Worm (Caenorhabditis elegans) whole organism, L1 larva: Measurements from ENCODE around the gene T08G5.15.

ENCODE experiments used
- F16B12.6 ChIP-seq: fragments of 150-350 bp; optimal IDR thresholded peaks from 2 replicates; lab custom pipeline; 2014; ENCODE audit warnings: missing biosample characterization, missing genetic modification characterization
- alr-1 ChIP-seq: fragments of 200-800 bp; sonication (Bioruptor generic); optimal IDR thresholded peaks from 2 replicates; lab custom pipeline; 2018; ENCODE audit warnings: borderline replicate concordance, mild to moderate bottlenecking, missing genetic modification characterization, missing compliant biosample characterization
- blmp-1 ChIP-seq: fragments of 150-350 bp; optimal IDR thresholded peaks from 2 replicates; lab custom pipeline; 2014; ENCODE audit warnings: missing biosample characterization, missing genetic modification characterization
- ceh-82 ChIP-seq, 3 experiments: fragments of 150-350 bp in 1 of 3; sonication (generic microtip) in 2 of 3; optimal IDR thresholded peaks; 2 replicates each; lab custom pipeline; 2014 to 2017; ENCODE audit warnings: missing biosample characterization in 3 of 3, missing genetic modification characterization in 3 of 3
- dsc-1 ChIP-seq: sonication (generic microtip); optimal IDR thresholded peaks from 2 replicates; lab custom pipeline; 2016; ENCODE audit warnings: mild to moderate bottlenecking, missing genetic modification characterization, missing compliant biosample characterization
- efl-1 ChIP-seq, 4 experiments: fragments of 150-350 bp; optimal IDR thresholded peaks in 3 of 4; peaks in 1 of 4; 1 replicate in 1 of 4; 2 replicates in 3 of 4; lab custom pipeline; 2014; ENCODE audit warnings: missing biosample characterization in 2 of 4, missing genetic modification characterization in 2 of 4, missing genetic modification reagents in 2 of 4
- efl-3 ChIP-seq: fragments of 200-800 bp; sonication (Bioruptor generic); optimal IDR thresholded peaks from 2 replicates; lab custom pipeline; 2018; ENCODE audit warnings: mild to moderate bottlenecking, missing genetic modification characterization, missing compliant biosample characterization
- egl-13 ChIP-seq: sonication (generic microtip); optimal IDR thresholded peaks from 2 replicates; lab custom pipeline; 2016; ENCODE audit warnings: missing genotype, missing genetic modification reagents, missing genetic modification characterization, missing compliant biosample characterization
- egl-27 ChIP-seq, 2 experiments: fragments of 150-350 bp in 1 of 2; sonication (generic microtip); optimal IDR thresholded peaks; 3 replicates each; lab custom pipeline; 2017 to 2018; ENCODE audit warnings: missing biosample characterization in 2 of 2, missing genetic modification characterization in 2 of 2, missing genetic modification reagents in 2 of 2
- elt-2 ChIP-seq: sonication (generic microtip); optimal IDR thresholded peaks from 2 replicates; lab custom pipeline; 2016; ENCODE audit warnings: missing genetic modification characterization, mild to moderate bottlenecking, inconsistent platforms, missing compliant biosample characterization, missing genetic modification reagents
- ets-5 ChIP-seq: fragments of 200-800 bp; sonication (Bioruptor generic); IDR thresholded peaks from 2 replicates; pipeline ENCODE4 v1.3.6; 2022; ENCODE audit warnings: missing genetic modification characterization, missing compliant biosample characterization
- fkh-10 ChIP-seq: sonication (generic microtip); optimal IDR thresholded peaks from 2 replicates; lab custom pipeline; 2017; ENCODE audit warnings: missing biosample characterization, missing genetic modification reagents, missing genetic modification characterization
- fkh-8 ChIP-seq: sonication (generic microtip); optimal IDR thresholded peaks from 2 replicates; lab custom pipeline; 2016; ENCODE audit warnings: mild to moderate bottlenecking, missing genetic modification characterization, missing compliant biosample characterization
- hlh-17 ChIP-seq: fragments of 200-800 bp; sonication (Bioruptor generic); optimal IDR thresholded peaks from 2 replicates; lab custom pipeline; 2018; ENCODE audit warnings: missing genetic modification characterization, mild to moderate bottlenecking, missing compliant biosample characterization, moderate library complexity, borderline replicate concordance
- lin-14 ChIP-seq: fragments of 200-800 bp; sonication (Bioruptor generic); optimal IDR thresholded peaks from 2 replicates; lab custom pipeline; 2018; ENCODE audit warnings: mild to moderate bottlenecking, missing genetic modification characterization, moderate library complexity, missing compliant biosample characterization
- lsy-2 ChIP-seq, 2 experiments: fragments of 150-350 bp; optimal IDR thresholded peaks; 2 replicates each; lab custom pipeline; 2014; ENCODE audit warnings: missing biosample characterization in 2 of 2, missing genetic modification characterization in 2 of 2
- mab-9 ChIP-seq: fragments of 200-800 bp; sonication (Bioruptor generic); IDR thresholded peaks from 2 replicates; pipeline ENCODE4 v1.3.6; 2022; ENCODE audit warnings: missing genetic modification reagents, missing genetic modification characterization, missing compliant biosample characterization
- mef-2 ChIP-seq: fragments of 150-350 bp; optimal IDR thresholded peaks from 2 replicates; lab custom pipeline; 2014; ENCODE audit warnings: missing biosample characterization, missing genetic modification characterization
- mep-1 ChIP-seq: fragments of 150-350 bp; optimal IDR thresholded peaks from 2 replicates; lab custom pipeline; 2014; ENCODE audit warnings: missing biosample characterization, missing genetic modification characterization
- nhr-12 ChIP-seq: sonication (generic microtip); optimal IDR thresholded peaks from 2 replicates; lab custom pipeline; 2017; ENCODE audit warnings: missing biosample characterization, missing genetic modification characterization
- nhr-47 ChIP-seq: sonication (generic microtip); optimal IDR thresholded peaks from 2 replicates; lab custom pipeline; 2016; ENCODE audit warnings: mild to moderate bottlenecking, missing genetic modification characterization, moderate library complexity, missing compliant biosample characterization
- nhr-71 ChIP-seq: sonication (generic microtip); optimal IDR thresholded peaks from 2 replicates; lab custom pipeline; 2016; ENCODE audit warnings: mild to moderate bottlenecking, missing genetic modification characterization, moderate library complexity, missing compliant biosample characterization
- nhr-76 ChIP-seq: sonication (generic microtip); optimal IDR thresholded peaks from 2 replicates; lab custom pipeline; 2017; ENCODE audit warnings: missing biosample characterization, missing genetic modification characterization
- nhr-84 ChIP-seq: sonication (generic microtip); optimal IDR thresholded peaks from 2 replicates; lab custom pipeline; 2017; ENCODE audit warnings: missing biosample characterization, missing genetic modification characterization
- nhr-90 ChIP-seq: sonication (generic microtip); optimal IDR thresholded peaks from 2 replicates; lab custom pipeline; 2016; ENCODE audit warnings: mild to moderate bottlenecking, missing genetic modification characterization, missing compliant biosample characterization; ENCODE audit not compliant: poor library complexity
- pag-3 ChIP-seq: sonication (generic microtip); optimal IDR thresholded peaks from 2 replicates; lab custom pipeline; 2017; ENCODE audit warnings: missing genetic modification characterization, mild to moderate bottlenecking, missing compliant biosample characterization, antibody characterized with exemption, borderline replicate concordance; ENCODE audit not compliant: insufficient read depth
- pax-3 ChIP-seq: fragments of 200-800 bp; sonication (Bioruptor generic); optimal IDR thresholded peaks from 2 replicates; lab custom pipeline; 2018; ENCODE audit warnings: mild to moderate bottlenecking, missing genetic modification characterization, moderate library complexity, missing compliant biosample characterization
- snu-23 ChIP-seq: sonication (generic microtip); optimal IDR thresholded peaks from 2 replicates; lab custom pipeline; 2016; ENCODE audit warnings: missing genetic modification characterization, missing compliant biosample characterization
- sox-4 ChIP-seq: sonication (generic microtip); optimal IDR thresholded peaks from 2 replicates; lab custom pipeline; 2016; ENCODE audit warnings: missing genetic modification characterization, missing compliant biosample characterization
- sptf-1 ChIP-seq: fragments of 150-350 bp; optimal IDR thresholded peaks from 2 replicates; lab custom pipeline; 2014; ENCODE audit warnings: missing biosample characterization, missing genetic modification characterization
- sup-37 ChIP-seq: fragments of 200-800 bp; sonication (Bioruptor generic); optimal IDR thresholded peaks from 2 replicates; lab custom pipeline; 2018; ENCODE audit warnings: mild to moderate bottlenecking, missing genetic modification characterization, missing compliant biosample characterization
- swsn-7 ChIP-seq: sonication (generic microtip); optimal IDR thresholded peaks from 2 replicates; lab custom pipeline; 2016; ENCODE audit warnings: missing genetic modification characterization, missing compliant biosample characterization
- unc-62 ChIP-seq: fragments of 150-350 bp; optimal IDR thresholded peaks from 2 replicates; lab custom pipeline; 2014; ENCODE audit warnings: missing biosample characterization, missing genetic modification reagents, missing genetic modification characterization
- vab-15 ChIP-seq: sonication (generic microtip); optimal IDR thresholded peaks from 2 replicates; lab custom pipeline; 2017; ENCODE audit warnings: missing genotype, mild to moderate bottlenecking, missing genetic modification characterization, missing compliant biosample characterization
- zag-1 ChIP-seq: fragments of 150-350 bp; optimal IDR thresholded peaks from 2 replicates; lab custom pipeline; 2014; ENCODE audit warnings: missing biosample characterization, missing genetic modification characterization

Gene T08G5.15

ce11 chrV:14002402-14002801 is 20.6 kb downstream of the T08G5.15 start (continued):
- TF ChIP-seq nhr-84 (tag; lab: Kevin White, UChicago) (no peak), nhr-47 (tag; lab: Kevin White, UChicago) (peak; percentile 7)

- TF ChIP-seq nhr-76 (no peak), elt-2 (tag; lab: Kevin White, UChicago) (no peak), fkh-10 (GFP tag; lab: Kevin White, UChicago) (peak; percentile 18), ceh-82 (tag; optimal IDR thresholded peaks at IDR 0.05; lab: Kevin White, UChicago) (peak in 1 of 3 experiments; percentile 1), mab-9 (GFP tag; lab: Robert Waterston, UW) (no peak), lin-14 (GFP tag; lab: Kevin White, UChicago) (peak; percentile 22), efl-1 (optimal IDR thresholded peaks at IDR 0.05; lab: Kevin White, UChicago) (no peak), efl-1 (GFP tag; optimal IDR thresholded peaks at IDR 0.05 in 1 of 2; lab: Kevin White, UChicago) (peak in 1 of 2 experiments; percentile 56)
- TF ChIP-seq, all 84 proteins: peak for 4
These were observed 21.0 kb downstream of the T08G5.15 start for ce11 chrV:14001929-14002328.

ce11 chrV:13993478-13993877 is 29.5 kb downstream of the T08G5.15 start:
- TF ChIP-seq sox-4 (peak; percentile 19), ets-5 (GFP tag; lab: Robert Waterston, UW) (no peak), pax-3 (tag; lab: Kevin White, UChicago) (peak; percentile 86), dsc-1 (tag; lab: Kevin White, UChicago) (peak; percentile 59), nhr-47 (tag; lab: Kevin White, UChicago) (peak; percentile 47), alr-1 (tag; lab: Kevin White, UChicago) (no peak), blmp-1 (tag; lab: Kevin White, UChicago) (no peak), fkh-8 (peak; percentile 37), nhr-71 (peak; percentile 12)
- TF ChIP-seq, all 84 proteins: peak for 6

ce11 chrV:13992485-13992884 is 30.5 kb downstream of the T08G5.15 start, which contains the start of gene droe-4:
TSS of gene droe-4 (plus strand) at chrV:13992656.
- TF ChIP-seq nhr-71: peak; percentile 23
- no peak for TF ChIP-seq zag-1 (tag; lab: Kevin White, UChicago)
- no peak for TF ChIP-seq mab-9 (GFP tag; lab: Robert Waterston, UW)
- TF ChIP-seq F16B12.6: no peak
- peak; percentile 66 for TF ChIP-seq dsc-1 (tag; lab: Kevin White, UChicago)
- TF ChIP-seq efl-3: no peak
- TF ChIP-seq mep-1 (tag; lab: Kevin White, UChicago): no peak
- peak; percentile 66 for TF ChIP-seq pax-3 (tag; lab: Kevin White, UChicago)
- peak; percentile 40 for TF ChIP-seq nhr-47 (tag; lab: Kevin White, UChicago)
- no peak for TF ChIP-seq swsn-7 (tag; lab: Kevin White, UChicago)
- TF ChIP-seq fkh-8: peak; percentile 33
- no peak for TF ChIP-seq nhr-90

- TF ChIP-seq fkh-8 (no peak), elt-2 (tag; lab: Kevin White, UChicago) (peak; percentile 38)
These were observed 36.2 kb downstream of the T08G5.15 start for ce11 chrV:13986823-13987222.

- TF ChIP-seq sox-4: no peak
- TF ChIP-seq sup-37 (GFP tag; lab: Kevin White, UChicago): no peak
- TF ChIP-seq mef-2 (tag; lab: Kevin White, UChicago): no peak
- TF ChIP-seq nhr-12 (tag; lab: Kevin White, UChicago): no peak
- no peak for TF ChIP-seq egl-27 (tag; optimal IDR thresholded peaks at IDR 0.05; lab: Kevin White, UChicago)
- TF ChIP-seq egl-13 (tag; lab: Kevin White, UChicago): no peak
- TF ChIP-seq hlh-17 (GFP tag; lab: Kevin White, UChicago): no peak
- TF ChIP-seq unc-62: no peak
- TF ChIP-seq mab-9 (GFP tag; lab: Robert Waterston, UW): no peak
- no peak for TF ChIP-seq lsy-2 (tag; optimal IDR thresholded peaks at IDR 0.05; lab: Kevin White, UChicago)
- no peak for TF ChIP-seq pag-3 (tag; lab: Kevin White, UChicago)
- TF ChIP-seq sptf-1 (tag; lab: Kevin White, UChicago): no peak
- no peak for TF ChIP-seq vab-15 (tag; lab: Kevin White, UChicago)
- no peak for TF ChIP-seq snu-23 (GFP tag; lab: Kevin White, UChicago)
These were observed 38.1 kb downstream of the T08G5.15 start, which contains the start of gene end-1 for ce11 chrV:13984828-13985227. TSS of gene end-1 (plus strand) at chrV:13985128.
